Fruit fly (Drosophila melanogaster) whole organism, embryonic: ENCODE measurements around the gene ry.
A peak's percentile ranks its signal among the peaks of the same experiment; 100 is the strongest.

Experiments used
- ATbp ChIP-seq: fragments of 200-800 bp; sonication (Bioruptor generic); optimal IDR thresholded peaks from 2 replicates; lab custom pipeline; 2017; ENCODE audit warnings: missing biosample characterization, mild to moderate bottlenecking, missing genetic modification characterization, missing genetic modification reagents
- Atf-2 ChIP-seq: fragments of 200-800 bp; sonication (Bioruptor generic); optimal IDR thresholded peaks from 2 replicates; lab custom pipeline; 2016; ENCODE audit warnings: missing biosample characterization, missing genetic modification characterization
- Atf6 ChIP-seq: fragments of 200-800 bp; sonication (Bioruptor generic); IDR thresholded peaks from 2 replicates; pipeline ENCODE4 v1.3.6; 2022; ENCODE audit warnings: missing biosample characterization, missing genetic modification characterization
- Bteb2 ChIP-seq: fragments of 200-800 bp; sonication (Bioruptor generic); optimal IDR thresholded peaks from 2 replicates; lab custom pipeline; 2016; ENCODE audit warnings: missing biosample characterization, missing genetic modification characterization
- CG10543 ChIP-seq: fragments of 200-800 bp; sonication (Bioruptor generic); optimal IDR thresholded peaks from 3 replicates; lab custom pipeline; 2017; ENCODE audit warnings: missing biosample characterization, mild to moderate bottlenecking, missing genetic modification characterization, moderate library complexity
- CG11093 ChIP-seq: fragments of 200-800 bp; sonication (Bioruptor generic); IDR thresholded peaks from 3 replicates; pipeline ENCODE4 v1.3.6; 2022; ENCODE audit warnings: missing biosample characterization, missing genetic modification characterization
- CG12219 ChIP-seq: fragments of 200-800 bp; sonication (Bioruptor generic); optimal IDR thresholded peaks from 3 replicates; lab custom pipeline; 2018; ENCODE audit warnings: missing biosample characterization, mild to moderate bottlenecking, missing genetic modification characterization
- CG13624 ChIP-seq: fragments of 200-800 bp; sonication (Bioruptor generic); optimal IDR thresholded peaks from 2 replicates; lab custom pipeline; 2016; ENCODE audit warnings: missing biosample characterization, missing genetic modification characterization
- CG14667 ChIP-seq: fragments of 200-800 bp; sonication (Bioruptor generic); IDR thresholded peaks from 2 replicates; pipeline ENCODE4 v1.3.6; 2022; ENCODE audit warnings: missing biosample characterization, missing genetic modification characterization
- CG15073 ChIP-seq: fragments of 200-800 bp; sonication (Bioruptor generic); optimal IDR thresholded peaks from 2 replicates; lab custom pipeline; 2016; ENCODE audit warnings: missing biosample characterization, missing genetic modification characterization
- CG15696 ChIP-seq: fragments of 200-800 bp; sonication (Bioruptor generic); optimal IDR thresholded peaks from 2 replicates; lab custom pipeline; 2019; ENCODE audit warnings: missing biosample characterization, mild to moderate bottlenecking, missing genetic modification characterization, moderate library complexity
- CG17385 ChIP-seq: fragments of 200-800 bp; sonication (Bioruptor generic); optimal IDR thresholded peaks from 3 replicates; lab custom pipeline; 2018; ENCODE audit warnings: missing biosample characterization, mild to moderate bottlenecking, missing genetic modification characterization
- CG18262 ChIP-seq: fragments of 200-800 bp; optimal IDR thresholded peaks from 3 replicates; lab custom pipeline; 2019; ENCODE audit warnings: missing biosample characterization, mild to moderate bottlenecking, missing genetic modification characterization, moderate library complexity
- CG2116 ChIP-seq: fragments of 200-800 bp; sonication (Bioruptor generic); optimal IDR thresholded peaks from 3 replicates; lab custom pipeline; 2018; ENCODE audit warnings: missing biosample characterization, mild to moderate bottlenecking, missing genetic modification characterization
- CG32767 ChIP-seq: fragments of 200-800 bp; sonication (Bioruptor generic); IDR thresholded peaks from 2 replicates; pipeline ENCODE4 v1.3.6; 2022; ENCODE audit warnings: missing biosample characterization, missing genetic modification characterization
- CG3847 ChIP-seq: fragments of 200-800 bp; sonication (Bioruptor generic); IDR thresholded peaks from 2 replicates; pipeline ENCODE4 v1.3.6; 2022; ENCODE audit warnings: missing biosample characterization, missing genetic modification characterization
- CG4328 ChIP-seq: fragments of 200-800 bp; sonication (Bioruptor generic); optimal IDR thresholded peaks from 3 replicates; lab custom pipeline; 2017; ENCODE audit warnings: missing biosample characterization, missing genetic modification reagents, missing genetic modification characterization
- CG4424 ChIP-seq: fragments of 200-800 bp; sonication (Bioruptor generic); optimal IDR thresholded peaks from 3 replicates; lab custom pipeline; 2016; ENCODE audit warnings: missing biosample characterization, missing genetic modification characterization
- CG5180 ChIP-seq: fragments of 200-800 bp; sonication (Bioruptor generic); optimal IDR thresholded peaks from 3 replicates; lab custom pipeline; 2017; ENCODE audit warnings: missing biosample characterization, missing genetic modification characterization, mild to moderate bottlenecking, moderate library complexity, missing genetic modification reagents
- CG8765 ChIP-seq: fragments of 200-800 bp; sonication (Bioruptor generic); IDR thresholded peaks from 2 replicates; pipeline ENCODE4 v1.3.6; 2022; ENCODE audit warnings: missing biosample characterization, missing genetic modification characterization
- Dbx ChIP-seq: fragments of 200-800 bp; sonication (Bioruptor generic); IDR thresholded peaks from 3 replicates; pipeline ENCODE4 v1.3.6; 2022; ENCODE audit warnings: missing biosample characterization, missing genetic modification characterization
- HmgD ChIP-seq: fragments of 200-800 bp; sonication (Bioruptor generic); optimal IDR thresholded peaks from 3 replicates; lab custom pipeline; 2016; ENCODE audit warnings: missing biosample characterization, missing genetic modification characterization
- MBD-R2 ChIP-seq: fragments of 200-800 bp; sonication (Bioruptor generic); IDR thresholded peaks from 2 replicates; pipeline ENCODE4 v1.3.6; 2022; ENCODE audit warnings: missing biosample characterization, missing genetic modification characterization
- NC2β ChIP-seq: fragments of 200-800 bp; sonication (Bioruptor generic); optimal IDR thresholded peaks from 2 replicates; lab custom pipeline; 2016; ENCODE audit warnings: missing biosample characterization, missing genetic modification characterization
- Poxn ChIP-seq: fragments of 200-800 bp; sonication (Bioruptor generic); IDR thresholded peaks from 2 replicates; pipeline ENCODE4 v1.3.6; 2022; ENCODE audit warnings: missing biosample characterization, missing genetic modification characterization
- Sin3A ChIP-seq: fragments of >200 bp; optimal IDR thresholded peaks from 2 replicates; lab custom pipeline; 2018
- Stat92E ChIP-seq, 3 experiments: fragments of >200 bp in 2 of 3; fragments of 200-800 bp in 1 of 3; sonication (Bioruptor generic) in 1 of 3; optimal IDR thresholded peaks; 2 replicates each; lab custom pipeline; 2017 to 2019; ENCODE audit warnings: missing biosample characterization in 3 of 3, missing genetic modification characterization in 3 of 3, mild to moderate bottlenecking in 1 of 3, moderate library complexity in 1 of 3
- Taf1 ChIP-seq: fragments of 200-800 bp; sonication (Bioruptor generic); IDR thresholded peaks from 2 replicates; pipeline ENCODE4 v1.3.6; 2022; ENCODE audit warnings: missing biosample characterization, missing genetic modification characterization
- Xrp1 ChIP-seq: fragments of 200-800 bp; sonication (Bioruptor generic); IDR thresholded peaks from 2 replicates; pipeline ENCODE4 v1.3.6; 2022; ENCODE audit warnings: missing biosample characterization, missing genetic modification characterization
- ash1 ChIP-seq: fragments of 200-800 bp; sonication (Bioruptor generic); optimal IDR thresholded peaks from 2 replicates; lab custom pipeline; 2018; ENCODE audit warnings: missing biosample characterization, mild to moderate bottlenecking, missing genetic modification characterization
- bigmax ChIP-seq: fragments of 200-800 bp; sonication (Bioruptor generic); optimal IDR thresholded peaks from 2 replicates; lab custom pipeline; 2018; ENCODE audit warnings: missing biosample characterization, mild to moderate bottlenecking, missing genetic modification characterization
- cg ChIP-seq: fragments of 200-800 bp; sonication (Bioruptor generic); optimal IDR thresholded peaks from 3 replicates; lab custom pipeline; 2019; ENCODE audit warnings: missing biosample characterization, mild to moderate bottlenecking, missing genetic modification characterization, moderate library complexity
- chinmo ChIP-seq: fragments of 200-800 bp; sonication (Bioruptor generic); IDR thresholded peaks from 4 replicates; pipeline ENCODE4 v1.3.6; 2022; ENCODE audit warnings: missing biosample characterization, missing genetic modification characterization; ENCODE audit not compliant: partially characterized antibody
- chm ChIP-seq: fragments of 200-800 bp; sonication (Bioruptor generic); IDR thresholded peaks from 2 replicates; pipeline ENCODE4 v1.3.6; 2022; ENCODE audit warnings: missing biosample characterization, missing genetic modification characterization
- crol ChIP-seq: fragments of 200-800 bp; sonication (Bioruptor generic); IDR thresholded peaks from 2 replicates; pipeline ENCODE4 v1.3.6; 2022; ENCODE audit warnings: missing biosample characterization, missing genetic modification characterization
- dati ChIP-seq: fragments of 200-800 bp; sonication (Bioruptor generic); IDR thresholded peaks from 2 replicates; pipeline ENCODE4 v1.3.6; 2022; ENCODE audit warnings: missing biosample characterization, missing genetic modification characterization
- en ChIP-seq: fragments of 200-800 bp; sonication (Bioruptor generic); optimal IDR thresholded peaks from 2 replicates; lab custom pipeline; 2016; ENCODE audit warnings: missing biosample characterization, missing genetic modification characterization
- ewg ChIP-seq: fragments of 200-800 bp; sonication (Bioruptor generic); optimal IDR thresholded peaks from 3 replicates; lab custom pipeline; 2017; ENCODE audit warnings: mild to moderate bottlenecking, missing biosample characterization, missing genetic modification reagents, missing genetic modification characterization
- fd3F ChIP-seq: fragments of 200-800 bp; sonication (Bioruptor generic); optimal IDR thresholded peaks from 2 replicates; lab custom pipeline; 2018; ENCODE audit warnings: missing biosample characterization, mild to moderate bottlenecking, missing genetic modification characterization, moderate library complexity
- hkb ChIP-seq, 2 experiments: fragments of 200-800 bp in 1 of 2; fragments of >200 bp in 1 of 2; sonication (Bioruptor generic) in 1 of 2; IDR thresholded peaks in 1 of 2; optimal IDR thresholded peaks in 1 of 2; 2 replicates each; pipeline versions ENCODE4 v1.3.6 to Lab custom; 2017 to 2022; ENCODE audit warnings: missing biosample characterization in 1 of 2, missing genetic modification characterization in 1 of 2
- kni ChIP-seq: fragments of 200-800 bp; sonication (Bioruptor generic); optimal IDR thresholded peaks from 3 replicates; lab custom pipeline; 2017; ENCODE audit warnings: mild to moderate bottlenecking, missing biosample characterization, missing genetic modification reagents, missing genetic modification characterization
- lbe ChIP-seq: fragments of 200-800 bp; sonication (Bioruptor generic); optimal IDR thresholded peaks from 2 replicates; lab custom pipeline; 2016; ENCODE audit warnings: missing biosample characterization, mild to moderate bottlenecking, missing genetic modification characterization
- lov ChIP-seq, 2 experiments: fragments of 200-800 bp in 1 of 2; fragments of >200 bp in 1 of 2; sonication (Bioruptor generic) in 1 of 2; IDR thresholded peaks in 1 of 2; optimal IDR thresholded peaks in 1 of 2; 2 replicates in 1 of 2; 3 replicates in 1 of 2; pipeline versions ENCODE4 v1.3.6 to Lab custom; 2017 to 2022; ENCODE audit warnings: missing biosample characterization in 1 of 2, missing genetic modification characterization in 1 of 2
- ranshi ChIP-seq: fragments of 200-800 bp; sonication (Bioruptor generic); IDR thresholded peaks from 2 replicates; pipeline ENCODE4 v1.3.6; 2022; ENCODE audit warnings: missing biosample characterization, missing genetic modification characterization
- rib ChIP-seq: fragments of 200-800 bp; sonication (Bioruptor generic); IDR thresholded peaks from 2 replicates; pipeline ENCODE4 v1.3.6; 2022; ENCODE audit warnings: missing biosample characterization, missing genetic modification characterization
- sim ChIP-seq: fragments of 200-800 bp; sonication (Bioruptor generic); IDR thresholded peaks from 2 replicates; pipeline ENCODE4 v1.3.6; 2022; ENCODE audit warnings: missing biosample characterization, missing genetic modification characterization
- sisA ChIP-seq: fragments of 200-800 bp; sonication (Bioruptor generic); IDR thresholded peaks from 2 replicates; pipeline ENCODE4 v1.3.6; 2022; ENCODE audit warnings: missing biosample characterization, missing genetic modification characterization
- slp2 ChIP-seq: fragments of 200-800 bp; sonication (Bioruptor generic); optimal IDR thresholded peaks from 2 replicates; lab custom pipeline; 2016; ENCODE audit warnings: missing biosample characterization, missing genetic modification characterization
- trem ChIP-seq: fragments of 200-800 bp; optimal IDR thresholded peaks from 3 replicates; lab custom pipeline; 2019; ENCODE audit warnings: missing biosample characterization, mild to moderate bottlenecking, missing genetic modification characterization, moderate library complexity
- vvl ChIP-seq: fragments of 200-800 bp; sonication (Bioruptor generic); IDR thresholded peaks from 2 replicates; pipeline ENCODE4 v1.3.6; 2022; ENCODE audit warnings: missing biosample characterization, missing genetic modification characterization
- wek ChIP-seq: fragments of 200-800 bp; sonication (Bioruptor generic); optimal IDR thresholded peaks from 3 replicates; lab custom pipeline; 2018; ENCODE audit warnings: missing biosample characterization, mild to moderate bottlenecking, missing genetic modification characterization, moderate library complexity
- yki ChIP-seq: fragments of >200 bp; optimal IDR thresholded peaks from 3 replicates; lab custom pipeline; 2018

The ry gene

dm6 chr3R:13012990-13013389 is 19.3 kb upstream of the ry start:
- no peak for TF ChIP-seq sisA (GFP tag; lab: Robert Waterston, UW)
- TF ChIP-seq trem = no peak
- TF ChIP-seq HmgD (GFP tag; lab: Kevin White, UChicago) = no peak
- 0 out of 3 replicates have a peak, but pooled peaks have one; percentile 39 for TF ChIP-seq Dbx (GFP tag; lab: Robert Waterston, UW)
- peak; percentile 18 for TF ChIP-seq CG5180 (GFP tag; lab: Kevin White, UChicago)
- no peak for TF ChIP-seq Xrp1
- TF ChIP-seq crol (GFP tag; lab: Robert Waterston, UW) = peak; percentile 95
- TF ChIP-seq vvl (GFP tag; lab: Robert Waterston, UW) = no peak
- TF ChIP-seq ash1 (GFP tag; lab: Kevin White, UChicago) = peak; percentile 54
- TF ChIP-seq chm (GFP tag; lab: Robert Waterston, UW) = peak; percentile 67
- TF ChIP-seq CG8765 = no peak
- peak; percentile 90 for TF ChIP-seq cg (GFP tag; lab: Kevin White, UChicago)
- no peak for TF ChIP-seq fd3F (GFP tag; lab: Kevin White, UChicago)
- no peak for TF ChIP-seq Bteb2 (GFP tag; lab: Kevin White, UChicago)
- no peak for TF ChIP-seq CG18262
- TF ChIP-seq CG15073 (GFP tag; lab: Kevin White, UChicago) = no peak
- no peak for TF ChIP-seq wek (GFP tag; lab: Kevin White, UChicago)
- no peak for TF ChIP-seq ranshi (GFP tag; lab: Robert Waterston, UW)
- TF ChIP-seq CG13624 = no peak
- peak; percentile 24 for TF ChIP-seq kni (GFP tag; lab: Kevin White, UChicago)
- TF ChIP-seq bigmax = no peak
- no peak for TF ChIP-seq lbe (GFP tag; lab: Kevin White, UChicago)
- peak; percentile 72 for TF ChIP-seq CG2116
- no peak for TF ChIP-seq ATbp (GFP tag; lab: Kevin White, UChicago)
- TF ChIP-seq Sin3A (lab: Kevin White, UChicago) = no peak
- no peak for TF ChIP-seq CG4424
- TF ChIP-seq Atf6 = no peak
- TF ChIP-seq dati = no peak
- TF ChIP-seq CG32767 (GFP tag; lab: Robert Waterston, UW) = peak; percentile 58; the same call in 1 of the 2 replicates
- no peak for TF ChIP-seq CG12219 (GFP tag; lab: Kevin White, UChicago)
- no peak for TF ChIP-seq CG15696 (tag; lab: Kevin White, UChicago)
- no peak for TF ChIP-seq slp2
- peak; percentile 48; the same call in 1 of the 2 replicates for TF ChIP-seq rib (GFP tag; lab: Robert Waterston, UW)
- TF ChIP-seq sim (GFP tag; lab: Robert Waterston, UW) = no peak
- peak; percentile 4; the same call in 1 of the 4 replicates for TF ChIP-seq chinmo (GFP tag; lab: Robert Waterston, UW)
- TF ChIP-seq CG3847 (GFP tag; lab: Robert Waterston, UW) = no peak
- no peak for TF ChIP-seq en
- no peak for TF ChIP-seq Poxn (GFP tag; lab: Robert Waterston, UW)
- TF ChIP-seq CG10543 (GFP tag; lab: Kevin White, UChicago) = no peak
- TF ChIP-seq ewg (GFP tag; lab: Kevin White, UChicago) = no peak
- no peak for TF ChIP-seq lov (optimal IDR thresholded peaks at IDR 0.05; lab: Kevin White, UChicago)
- no peak for TF ChIP-seq lov (GFP tag; IDR thresholded peaks at IDR 0.05; lab: Robert Waterston, UW)
- TF ChIP-seq NC2β (GFP tag; lab: Kevin White, UChicago) = no peak
- TF ChIP-seq Taf1 (GFP tag; lab: Robert Waterston, UW) = no peak
- TF ChIP-seq Stat92E (GFP tag; optimal IDR thresholded peaks at IDR 0.05; lab: Kevin White, UChicago) = no peak
- no peak for TF ChIP-seq Atf-2 (GFP tag; lab: Kevin White, UChicago)
- no peak for TF ChIP-seq MBD-R2 (GFP tag; lab: Robert Waterston, UW)
- TF ChIP-seq yki = no peak
- no peak for TF ChIP-seq CG11093
- TF ChIP-seq CG14667 (GFP tag; lab: Robert Waterston, UW) = no peak
- TF ChIP-seq CG4328 = no peak
- no peak for TF ChIP-seq hkb (optimal IDR thresholded peaks at IDR 0.05; lab: Kevin White, UChicago)
- TF ChIP-seq hkb (GFP tag; IDR thresholded peaks at IDR 0.05; lab: Robert Waterston, UW) = 0 out of 2 replicates have a peak, but pooled peaks have one; percentile 9
- TF ChIP-seq CG17385 (GFP tag; lab: Kevin White, UChicago) = peak; percentile 3
